Fruit fly (Drosophila melanogaster): ENCODE measurements around the gene Trx2.

Trx2 gene

DNA sequence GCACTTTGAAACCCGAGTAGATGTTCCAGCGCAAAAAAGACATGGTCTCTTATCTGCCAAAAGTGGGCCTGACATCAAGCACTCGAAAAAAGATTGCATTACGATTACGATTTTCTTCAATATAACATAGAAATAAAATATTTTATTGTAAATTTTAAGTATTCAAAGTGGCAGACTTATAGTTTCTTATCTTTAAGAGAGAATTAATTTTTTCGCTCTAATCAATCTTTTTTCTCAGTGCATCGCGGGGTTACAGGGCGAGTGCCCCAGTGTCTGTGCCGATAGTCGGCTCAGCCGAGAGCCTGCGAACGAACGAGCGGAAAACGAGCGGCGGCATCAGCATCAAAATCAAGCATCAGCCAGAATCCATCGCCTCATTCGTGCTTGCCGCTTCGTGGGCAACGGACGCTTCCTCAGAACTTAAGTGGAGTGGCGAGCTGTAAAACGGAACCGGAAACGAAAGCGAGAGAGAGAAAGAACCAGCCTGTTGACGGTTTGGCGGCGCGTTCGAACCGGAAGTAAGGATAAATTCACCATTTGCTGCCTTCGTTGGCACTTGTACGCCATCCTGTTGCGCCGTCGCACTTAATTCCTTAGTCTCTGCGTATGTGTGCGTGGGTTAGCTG is 21.0 kb downstream of the Trx2 start, which contains the start of gene Apoltp (continued):
- TF ChIP-seq Opbp (GFP tag; IDR thresholded peaks at IDR 0.05; ENCODE audit: partially characterized antibody) (no peak), bcd (GFP tag; optimal IDR thresholded peaks at IDR 0.05) (peak; percentile 74), usp (GFP tag; optimal IDR thresholded peaks at IDR 0.05) (no peak), MBD-R2 (GFP tag; IDR thresholded peaks at IDR 0.05) (peak; percentile 46; the same call in 1 of the 2 replicates), CG3847 (GFP tag; IDR thresholded peaks at IDR 0.05) (peak; percentile 77), Oli (tag; optimal IDR thresholded peaks at IDR 0.05) (peak; percentile 52), fru (optimal IDR thresholded peaks at IDR 0.05) (no peak), CG11093 (GFP tag; IDR thresholded peaks at IDR 0.05) (peak; percentile 45; the same call in 1 of the 3 replicates), CG12659 (GFP tag; optimal IDR thresholded peaks at IDR 0.05) (peak; percentile 35), tio (GFP tag; optimal IDR thresholded peaks at IDR 0.05) (peak; percentile 1), wdn (GFP tag; IDR thresholded peaks at IDR 0.05) (peak; percentile 60), nmo (GFP tag; optimal IDR thresholded peaks at IDR 0.05) (peak; percentile 68), tup (GFP tag; optimal IDR thresholded peaks at IDR 0.05) (peak; percentile 35), CG18476 (GFP tag; optimal IDR thresholded peaks at IDR 0.05) (peak; percentile 56), Rx (GFP tag; IDR thresholded peaks at IDR 0.05) (no peak), lab (GFP tag; optimal IDR thresholded peaks at IDR 0.05) (peak; percentile 89), CG7372 (GFP tag; IDR thresholded peaks at IDR 0.05) (peak; percentile 53; the same call in 1 of the 2 replicates), az2 (GFP tag; optimal IDR thresholded peaks at IDR 0.05) (peak; percentile 42), CG17359 (tag; optimal IDR thresholded peaks at IDR 0.05) (peak; percentile 81), Dek (tag; optimal IDR thresholded peaks at IDR 0.05) (peak; percentile 68), pum (GFP tag; optimal IDR thresholded peaks at IDR 0.05) (peak; percentile 4), CG7987 (GFP tag; optimal IDR thresholded peaks at IDR 0.05) (peak; percentile 14), gsb-n (tag; optimal IDR thresholded peaks at IDR 0.05) (peak; percentile 36), CG2678 (tag; optimal IDR thresholded peaks at IDR 0.05) (peak; percentile 86), CG6813 (GFP tag; optimal IDR thresholded peaks at IDR 0.05) (peak; percentile 62), ara (GFP tag; IDR thresholded peaks at IDR 0.05) (0 out of 2 replicates have a peak, but pooled peaks have one; percentile 63), CG31365 (tag; optimal IDR thresholded peaks at IDR 0.05) (peak; percentile 6), tgo (GFP tag; IDR thresholded peaks at IDR 0.05) (peak; percentile 72), otp (GFP tag; IDR thresholded peaks at IDR 0.05) (0 out of 3 replicates have a peak, but pooled peaks have one; percentile 20), Ptx1 (GFP tag; IDR thresholded peaks at IDR 0.05) (peak; percentile 82), da (GFP tag; optimal IDR thresholded peaks at IDR 0.05) (no peak), BtbVII (GFP tag; optimal IDR thresholded peaks at IDR 0.05) (peak; percentile 76), Side (GFP tag; optimal IDR thresholded peaks at IDR 0.05) (peak; percentile 12), danr (GFP tag; IDR thresholded peaks at IDR 0.05) (peak; percentile 52), CG34224 (GFP tag; IDR thresholded peaks at IDR 0.05; ENCODE audit: partially characterized antibody) (no peak), CG32772 (GFP tag; IDR thresholded peaks at IDR 0.05) (peak; percentile 75), chn (GFP tag; optimal IDR thresholded peaks at IDR 0.05) (no peak), H2.0 (GFP tag; IDR thresholded peaks at IDR 0.05) (peak; percentile 49), CG18764 (GFP tag; optimal IDR thresholded peaks at IDR 0.05) (peak; percentile 46), HLH54F (GFP tag; optimal IDR thresholded peaks at IDR 0.05) (no peak), row (GFP tag; IDR thresholded peaks at IDR 0.05) (peak; percentile 86), sisA (GFP tag; IDR thresholded peaks at IDR 0.05) (peak; percentile 70), pfk (GFP tag; optimal IDR thresholded peaks at IDR 0.05) (peak; percentile 15), CG2712 (tag; optimal IDR thresholded peaks at IDR 0.05) (peak; percentile 79), Sox102F (GFP tag; optimal IDR thresholded peaks at IDR 0.05) (peak; percentile 66), Dad (GFP tag; optimal IDR thresholded peaks at IDR 0.05) (no peak), oc (tag; optimal IDR thresholded peaks at IDR 0.05) (peak; percentile 16), Dbx (GFP tag; IDR thresholded peaks at IDR 0.05) (peak; percentile 77; the same call in 1 of the 3 replicates), CG43689 (GFP tag; IDR thresholded peaks at IDR 0.05) (no peak), Dip2 (GFP tag; IDR thresholded peaks at IDR 0.05) (no peak), crol (GFP tag; IDR thresholded peaks at IDR 0.05) (no peak)
